Worm (Caenorhabditis elegans): ENCODE data around the gene kgb-1.

kgb-1 gene

DNA sequence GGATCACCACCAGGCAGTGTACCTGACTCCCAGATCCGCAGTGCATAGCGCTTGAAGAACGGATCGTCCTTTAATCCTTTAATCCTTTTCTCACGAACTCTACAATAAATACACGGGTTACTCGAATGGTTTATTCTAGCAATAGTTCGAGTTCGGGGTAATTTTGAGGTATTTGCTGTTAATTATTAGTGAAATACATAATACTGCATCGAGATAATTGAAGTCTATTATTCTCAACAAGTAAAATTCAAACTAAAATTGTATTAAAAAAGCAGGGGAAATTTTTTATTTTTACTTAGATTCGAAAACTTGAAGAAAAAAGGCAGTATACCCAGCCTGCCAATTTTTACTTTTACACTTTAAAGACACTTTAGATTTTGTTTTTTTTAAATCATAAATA is at the start of gene kgb-1:
kgb-1 (minus strand) TSS at position 101 of the 400 bp plus-strand sequence.
- TF ChIP-seq ztf-29 (GFP tag; IDR thresholded peaks at IDR 0.05): no peak

DNA sequence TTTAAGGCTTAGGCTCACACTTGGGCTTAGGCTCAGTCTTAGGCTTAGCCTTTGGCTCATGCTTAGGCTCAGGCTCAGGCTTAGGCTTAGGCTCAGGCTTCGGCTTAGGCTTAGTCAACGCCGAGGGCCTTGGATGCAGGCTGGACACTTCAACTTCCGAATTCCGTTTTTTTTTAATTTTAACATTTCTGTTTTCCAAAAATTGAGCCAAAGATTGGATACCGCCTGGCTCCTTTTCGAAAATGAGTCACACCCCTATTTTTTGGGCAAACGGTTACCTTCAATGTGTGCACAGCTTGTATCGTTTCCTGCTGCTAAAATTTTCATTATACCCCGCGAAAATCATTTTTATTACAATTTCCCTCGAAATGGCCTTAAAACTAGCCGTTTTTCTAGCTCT is 45.6 kb upstream of the kgb-1 start, which contains the start of gene M04G7.1:
M04G7.1 (plus strand) TSS at position 301 of the 400 bp plus-strand sequence.
- TF ChIP-seq tab-1 (GFP tag; IDR thresholded peaks at IDR 0.05) (no peak), flt-1 (GFP tag; IDR thresholded peaks at IDR 0.05) (no peak), ztf-23 (GFP tag; IDR thresholded peaks at IDR 0.05) (no peak), ref-1 (GFP tag; conservative IDR thresholded peaks at IDR 0.05) (no peak), med-1 (GFP tag; optimal IDR thresholded peaks at IDR 0.05; ENCODE audit: insufficient read depth) (no peak), cog-1 (tag; optimal IDR thresholded peaks at IDR 0.05) (no peak), ztf-29 (GFP tag; IDR thresholded peaks at IDR 0.05) (no peak), T22C8.4 (GFP tag; IDR thresholded peaks at IDR 0.05) (no peak), klf-2 (GFP tag; conservative IDR thresholded peaks at IDR 0.05) (no peak)

DNA sequence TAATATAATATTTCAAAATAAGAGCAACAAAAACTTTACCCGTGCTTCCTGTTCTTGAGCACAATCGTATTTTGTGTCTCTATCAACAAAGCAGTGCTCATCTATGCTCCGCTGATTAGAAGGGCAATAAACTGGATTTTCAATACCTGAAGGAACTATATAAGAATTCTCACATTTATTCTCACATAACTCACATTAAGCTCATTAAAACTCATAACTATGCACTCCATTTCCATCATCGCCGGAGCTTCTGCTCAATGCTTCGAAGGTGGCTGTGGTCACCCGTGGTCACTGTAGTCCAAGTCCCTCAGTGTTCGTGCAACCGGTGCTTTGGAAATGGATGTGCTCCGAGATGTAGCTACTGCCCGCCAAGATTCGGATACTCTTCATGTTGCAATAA is 45.0 kb upstream of the kgb-1 start, which contains the start of the genes Y66H1A.8 and M04G7.5:
Y66H1A.8 (minus strand) TSS at position 101 of the 400 bp plus-strand sequence.
M04G7.5 (plus strand) TSS at position 258 of the 400 bp plus-strand sequence.
- TF ChIP-seq ref-1 (GFP tag; conservative IDR thresholded peaks at IDR 0.05) (no peak), tab-1 (GFP tag; IDR thresholded peaks at IDR 0.05) (no peak), T22C8.4 (GFP tag; IDR thresholded peaks at IDR 0.05) (no peak)

DNA sequence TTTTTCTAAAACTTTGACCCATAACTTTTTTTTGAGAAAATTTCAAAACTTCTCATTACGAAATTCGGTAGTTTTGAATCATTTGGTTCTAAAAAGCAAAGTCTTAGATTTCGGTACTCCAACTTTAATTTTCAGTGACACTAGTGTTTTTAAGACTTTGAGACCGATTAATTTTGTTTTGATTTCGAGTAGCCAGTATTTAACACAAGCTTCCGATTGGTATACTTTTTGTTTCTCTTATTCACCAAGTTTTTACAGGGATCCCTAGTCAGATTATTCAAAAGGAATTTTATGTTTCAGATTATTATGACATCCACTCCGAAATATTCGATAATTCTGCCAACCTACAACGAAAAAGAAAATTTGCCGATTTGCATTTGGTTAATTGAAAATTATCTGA is 35.5 kb upstream of the kgb-1 start, which contains the start of gene dpm-1:
dpm-1 (plus strand) TSS at position 301 of the 400 bp plus-strand sequence.
- no peak for TF ChIP-seq T22C8.4 (GFP tag; IDR thresholded peaks at IDR 0.05)

DNA sequence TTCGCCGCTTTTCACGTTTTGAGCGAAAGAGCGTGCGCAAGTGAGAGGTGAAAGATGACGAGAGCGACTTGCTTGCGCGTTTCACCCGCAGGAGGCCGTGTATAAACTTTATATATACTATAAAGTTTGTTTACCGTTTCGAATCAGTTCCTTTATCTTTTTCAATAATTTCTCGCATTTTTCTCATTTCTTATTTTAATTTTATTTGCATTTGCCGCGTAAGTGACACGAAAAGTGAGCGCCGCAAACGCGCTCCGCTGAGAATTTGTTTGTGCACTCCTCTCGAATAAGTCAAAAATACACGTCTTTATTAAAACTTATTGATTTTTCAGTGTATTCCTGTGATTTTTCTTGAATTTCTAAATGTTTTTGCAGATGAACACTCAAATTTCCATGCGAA is 33.8 kb upstream of the kgb-1 start, which contains the start of gene mrpl-55:
mrpl-55 (plus strand) TSS at position 364 of the 400 bp plus-strand sequence.
- TF ChIP-seq ztf-29 (GFP tag; IDR thresholded peaks at IDR 0.05) (no peak), ref-1 (GFP tag; conservative IDR thresholded peaks at IDR 0.05) (no peak), tab-1 (GFP tag; IDR thresholded peaks at IDR 0.05) (no peak), T22C8.4 (GFP tag; IDR thresholded peaks at IDR 0.05) (no peak; the same call in 1 of the 2 replicates), klf-2 (GFP tag; conservative IDR thresholded peaks at IDR 0.05) (no peak), med-1 (GFP tag; optimal IDR thresholded peaks at IDR 0.05; ENCODE audit: insufficient read depth) (no peak), ztf-23 (GFP tag; IDR thresholded peaks at IDR 0.05) (0 out of 2 replicates have a peak, but pooled peaks have one; percentile 36), cog-1 (tag; optimal IDR thresholded peaks at IDR 0.05) (peak; percentile 70), flt-1 (GFP tag; IDR thresholded peaks at IDR 0.05) (no peak; the same call in 1 of the 2 replicates)

DNA sequence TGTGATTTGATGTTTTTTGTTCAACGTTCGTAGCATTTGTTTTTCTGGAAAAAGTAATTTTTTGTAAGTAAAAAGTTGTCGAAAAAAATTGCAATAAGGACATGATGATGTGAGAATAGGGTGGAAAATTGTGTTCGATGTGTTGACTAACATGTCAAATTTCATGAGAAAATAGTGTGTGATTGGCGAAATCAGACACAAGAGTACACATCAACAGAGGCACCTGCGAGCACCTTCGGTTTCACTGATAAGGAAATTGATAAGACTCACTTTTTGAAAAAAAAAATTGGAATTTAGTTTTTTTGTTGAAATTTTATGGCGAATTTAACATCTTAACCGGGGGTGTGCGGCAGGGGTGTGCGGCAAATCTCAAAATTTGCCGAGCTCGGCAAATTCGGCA is 30.7 kb upstream of the kgb-1 start, which contains the start of gene hum-8:
hum-8 (minus strand) TSS at position 46 of the 400 bp plus-strand sequence.
- TF ChIP-seq cog-1 (tag; optimal IDR thresholded peaks at IDR 0.05) (no peak), ztf-23 (GFP tag; IDR thresholded peaks at IDR 0.05) (no peak), klf-2 (GFP tag; conservative IDR thresholded peaks at IDR 0.05) (no peak), flt-1 (GFP tag; IDR thresholded peaks at IDR 0.05) (no peak), ref-1 (GFP tag; conservative IDR thresholded peaks at IDR 0.05) (no peak), med-1 (GFP tag; optimal IDR thresholded peaks at IDR 0.05; ENCODE audit: insufficient read depth) (no peak), tab-1 (GFP tag; IDR thresholded peaks at IDR 0.05) (no peak)

DNA sequence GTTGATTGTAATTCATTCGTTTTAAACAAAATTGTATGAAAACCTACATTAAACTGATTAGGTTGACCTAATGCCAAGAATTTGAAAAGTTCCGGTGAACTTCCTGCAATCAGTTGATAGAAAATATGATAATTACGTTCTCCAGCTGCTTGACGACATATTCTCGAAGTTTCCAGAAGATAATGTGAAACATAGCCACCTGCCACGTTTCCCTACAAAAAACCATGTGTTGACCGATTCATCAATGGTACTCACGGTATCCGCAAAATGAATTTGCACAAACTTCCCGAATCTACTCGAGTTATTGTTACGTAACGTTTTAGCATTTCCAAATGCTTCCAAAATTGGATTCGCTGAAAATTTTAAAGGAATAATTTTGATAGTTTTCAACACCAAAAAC is 28.5 kb upstream of the kgb-1 start:
- TF ChIP-seq ztf-29 (GFP tag; IDR thresholded peaks at IDR 0.05) (no peak), med-1 (GFP tag; optimal IDR thresholded peaks at IDR 0.05; ENCODE audit: insufficient read depth) (no peak), ztf-23 (GFP tag; IDR thresholded peaks at IDR 0.05) (no peak), tab-1 (GFP tag; IDR thresholded peaks at IDR 0.05) (no peak), ref-1 (GFP tag; conservative IDR thresholded peaks at IDR 0.05) (no peak), T22C8.4 (GFP tag; IDR thresholded peaks at IDR 0.05) (no peak), klf-2 (GFP tag; conservative IDR thresholded peaks at IDR 0.05) (no peak), flt-1 (GFP tag; IDR thresholded peaks at IDR 0.05) (no peak), cog-1 (tag; optimal IDR thresholded peaks at IDR 0.05) (no peak)

DNA sequence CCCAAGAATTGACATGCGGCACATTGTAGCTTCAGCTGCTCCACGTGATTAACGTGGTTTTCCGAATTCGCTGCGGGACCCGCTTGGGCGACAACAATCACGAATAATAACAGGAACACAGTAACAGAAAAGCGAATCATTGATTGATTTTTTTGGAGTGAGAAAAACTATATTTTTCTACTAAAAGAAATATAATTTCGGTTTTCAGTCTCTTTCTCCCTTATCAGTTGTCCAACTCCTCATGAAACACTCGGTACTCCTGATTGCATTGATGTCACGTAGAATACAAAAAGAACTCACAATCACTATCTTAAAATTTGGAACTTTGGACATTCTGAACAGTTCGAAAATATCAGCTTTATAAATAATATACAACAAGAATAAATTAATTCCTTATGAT is 19.0 kb upstream of the kgb-1 start, which contains the start of gene Y66H1A.5:
Y66H1A.5 (minus strand) TSS at position 265 of the 400 bp plus-strand sequence.
- TF ChIP-seq tab-1 (GFP tag; IDR thresholded peaks at IDR 0.05): no peak

DNA sequence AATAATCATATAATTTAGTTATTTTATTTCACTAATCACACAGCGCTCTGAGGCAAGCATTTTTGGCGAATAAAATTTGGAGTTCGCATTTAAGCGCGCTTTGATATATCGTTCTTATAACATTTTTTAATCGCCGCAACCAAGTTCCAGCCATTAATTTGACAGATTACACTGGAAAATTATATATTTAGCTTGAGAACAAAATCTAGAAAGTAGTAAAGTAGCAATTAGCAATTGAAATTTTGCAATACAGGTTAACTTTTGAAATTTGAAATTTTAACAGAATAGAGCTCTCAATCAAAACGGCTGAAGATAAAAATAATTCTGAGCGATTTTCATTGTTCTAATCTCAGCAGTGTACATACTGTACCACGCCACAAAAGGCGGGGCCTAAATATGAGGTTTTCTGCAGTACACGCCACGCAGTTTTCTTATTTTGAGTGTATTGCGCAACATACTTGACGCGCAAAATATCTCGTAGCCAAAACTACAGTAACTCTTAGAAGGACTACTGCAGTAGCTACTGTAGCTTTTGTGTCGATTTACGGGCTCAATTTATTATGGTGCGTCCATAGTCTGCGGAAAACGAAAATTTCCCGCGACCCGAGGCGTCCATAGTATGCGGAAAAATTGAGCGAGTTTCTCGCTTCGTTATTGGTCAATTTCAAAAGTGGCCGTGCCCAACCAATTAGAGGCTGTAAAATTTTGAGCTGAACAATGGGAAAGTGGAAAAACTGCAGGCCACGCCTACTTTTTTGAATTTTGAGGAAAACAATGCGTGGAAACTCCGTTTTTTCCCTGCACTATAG is 17.5 kb upstream of the kgb-1 start:
- no peak for TF ChIP-seq klf-2 (GFP tag; conservative IDR thresholded peaks at IDR 0.05)
- TF ChIP-seq ztf-23 (GFP tag; IDR thresholded peaks at IDR 0.05): no peak
- TF ChIP-seq cog-1 (tag; optimal IDR thresholded peaks at IDR 0.05): no peak
- TF ChIP-seq med-1 (GFP tag; optimal IDR thresholded peaks at IDR 0.05; ENCODE audit: insufficient read depth): no peak

DNA sequence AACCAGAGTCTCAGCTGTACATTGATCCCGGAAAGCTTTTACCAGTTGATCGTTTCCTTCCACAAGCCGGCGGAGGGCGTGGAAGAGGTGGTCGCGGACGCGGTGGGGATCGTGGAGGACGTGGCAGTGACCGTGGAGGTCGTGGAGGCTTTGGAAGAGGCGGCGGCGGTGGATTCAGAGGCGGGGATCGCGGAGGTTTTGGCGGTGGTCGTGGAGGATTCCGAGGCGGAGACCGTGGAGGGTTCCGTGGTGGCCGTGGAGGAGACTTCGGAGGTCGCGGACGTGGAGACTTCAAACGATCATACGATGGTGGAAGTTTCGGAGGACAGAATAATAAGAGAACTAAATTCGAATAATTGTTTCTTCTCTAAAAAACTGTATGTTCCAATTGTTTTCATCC is 16.8 kb upstream of the kgb-1 start:
- TF ChIP-seq ztf-29 (GFP tag; IDR thresholded peaks at IDR 0.05) (no peak), ztf-23 (GFP tag; IDR thresholded peaks at IDR 0.05) (no peak), flt-1 (GFP tag; IDR thresholded peaks at IDR 0.05) (no peak), ref-1 (GFP tag; conservative IDR thresholded peaks at IDR 0.05) (no peak), med-1 (GFP tag; optimal IDR thresholded peaks at IDR 0.05; ENCODE audit: insufficient read depth) (no peak), T22C8.4 (GFP tag; IDR thresholded peaks at IDR 0.05) (no peak), klf-2 (GFP tag; conservative IDR thresholded peaks at IDR 0.05) (no peak)
